Fruit fly (Drosophila melanogaster) whole organism, pupa: ENCODE data around the gene Mdh2.

Experiments
- CG10348 ChIP-seq: fragments of 200-800 bp; sonication (Bioruptor generic); IDR thresholded peaks from 2 replicates; pipeline ENCODE4 v1.3.6; 2022; ENCODE audit warnings: missing biosample characterization, missing genetic modification characterization
- CG12605 ChIP-seq: fragments of 200-800 bp; sonication (Bioruptor generic); IDR thresholded peaks from 2 replicates; pipeline ENCODE4 v1.3.6; 2022; ENCODE audit warnings: missing biosample characterization, missing genetic modification characterization
- CG13204 ChIP-seq: fragments of 200-800 bp; sonication (Bioruptor generic); optimal IDR thresholded peaks from 2 replicates; lab custom pipeline; 2018; ENCODE audit warnings: missing biosample characterization, mild to moderate bottlenecking, missing genetic modification characterization, moderate library complexity
- CG14655 ChIP-seq: fragments of 200-800 bp; sonication (Bioruptor generic); optimal IDR thresholded peaks from 3 replicates; lab custom pipeline; 2017; ENCODE audit warnings: mild to moderate bottlenecking, missing biosample characterization, missing genetic modification reagents, missing genetic modification characterization
- CG15710 ChIP-seq: fragments of 200-800 bp; sonication (Bioruptor generic); optimal IDR thresholded peaks from 2 replicates; lab custom pipeline; 2018; ENCODE audit warnings: missing biosample characterization, mild to moderate bottlenecking, missing genetic modification characterization, moderate library complexity
- CG17806 ChIP-seq: fragments of 200-800 bp; sonication (Bioruptor generic); optimal IDR thresholded peaks from 2 replicates; lab custom pipeline; 2018; ENCODE audit warnings: missing biosample characterization, mild to moderate bottlenecking, missing genetic modification characterization, moderate library complexity
- CG32121 ChIP-seq: fragments of 200-800 bp; sonication (Bioruptor generic); IDR thresholded peaks from 2 replicates; pipeline ENCODE4 v1.3.6; 2022; ENCODE audit warnings: missing biosample characterization, missing genetic modification characterization
- CG34367 ChIP-seq: fragments of 200-800 bp; sonication (Bioruptor generic); optimal IDR thresholded peaks from 2 replicates; lab custom pipeline; 2018; ENCODE audit warnings: missing biosample characterization, mild to moderate bottlenecking, missing genetic modification characterization
- CG4496 ChIP-seq: fragments of 200-800 bp; sonication (Bioruptor generic); IDR thresholded peaks from 3 replicates; pipeline ENCODE4 v1.3.6; 2022; ENCODE audit warnings: missing biosample characterization, missing genetic modification characterization
- CG8159 ChIP-seq: fragments of 200-800 bp; sonication (Bioruptor generic); optimal IDR thresholded peaks from 3 replicates; lab custom pipeline; 2018; ENCODE audit warnings: missing biosample characterization, mild to moderate bottlenecking, missing genetic modification characterization, moderate library complexity
- CG8301 ChIP-seq: fragments of 200-800 bp; sonication (Bioruptor generic); optimal IDR thresholded peaks from 2 replicates; lab custom pipeline; 2018; ENCODE audit warnings: missing biosample characterization, mild to moderate bottlenecking, missing genetic modification characterization
- CG9948 ChIP-seq: fragments of 200-800 bp; sonication (Bioruptor generic); optimal IDR thresholded peaks from 2 replicates; lab custom pipeline; 2018; ENCODE audit warnings: missing biosample characterization, mild to moderate bottlenecking, missing genetic modification characterization, moderate library complexity
- D1 ChIP-seq: fragments of 200-800 bp; sonication (Bioruptor generic); optimal IDR thresholded peaks from 2 replicates; lab custom pipeline; 2018; ENCODE audit warnings: missing biosample characterization, mild to moderate bottlenecking, missing genetic modification characterization, moderate library complexity
- EcR ChIP-seq: fragments of 200-800 bp; sonication (Bioruptor generic); optimal IDR thresholded peaks from 3 replicates; lab custom pipeline; 2019; ENCODE audit warnings: missing biosample characterization, missing genetic modification characterization, mild to moderate bottlenecking, moderate library complexity, missing genetic modification reagents
- Ets98B ChIP-seq: fragments of 200-800 bp; sonication (Bioruptor generic); IDR thresholded peaks from 2 replicates; pipeline ENCODE4 v1.3.6; 2022; ENCODE audit warnings: missing biosample characterization, missing genetic modification characterization
- Pif1A ChIP-seq: fragments of 200-800 bp; sonication (Bioruptor generic); optimal IDR thresholded peaks from 3 replicates; lab custom pipeline; 2016; ENCODE audit warnings: missing biosample characterization, missing genetic modification characterization
- Pif1B ChIP-seq: fragments of 200-800 bp; sonication (Bioruptor generic); optimal IDR thresholded peaks from 3 replicates; lab custom pipeline; 2016; ENCODE audit warnings: missing biosample characterization, missing genetic modification characterization
- Snoo ChIP-seq: fragments of 200-800 bp; sonication (Bioruptor generic); optimal IDR thresholded peaks from 3 replicates; lab custom pipeline; 2017; ENCODE audit warnings: missing biosample characterization, mild to moderate bottlenecking, missing genetic modification characterization, inconsistent platforms
- fd96Ca ChIP-seq: fragments of 200-800 bp; sonication (Bioruptor generic); IDR thresholded peaks from 3 replicates; pipeline ENCODE4 v1.3.6; 2022; ENCODE audit warnings: missing biosample characterization, missing genetic modification characterization
- gl ChIP-seq: fragments of 200-800 bp; sonication (Bioruptor generic); optimal IDR thresholded peaks from 2 replicates; lab custom pipeline; 2018; ENCODE audit warnings: missing biosample characterization, mild to moderate bottlenecking, missing genetic modification characterization
- rn ChIP-seq: fragments of 200-800 bp; sonication (Bioruptor generic); IDR thresholded peaks from 2 replicates; pipeline ENCODE4 v1.3.6; 2022; ENCODE audit warnings: missing biosample characterization, missing genetic modification characterization

Mdh2 gene

DNA sequence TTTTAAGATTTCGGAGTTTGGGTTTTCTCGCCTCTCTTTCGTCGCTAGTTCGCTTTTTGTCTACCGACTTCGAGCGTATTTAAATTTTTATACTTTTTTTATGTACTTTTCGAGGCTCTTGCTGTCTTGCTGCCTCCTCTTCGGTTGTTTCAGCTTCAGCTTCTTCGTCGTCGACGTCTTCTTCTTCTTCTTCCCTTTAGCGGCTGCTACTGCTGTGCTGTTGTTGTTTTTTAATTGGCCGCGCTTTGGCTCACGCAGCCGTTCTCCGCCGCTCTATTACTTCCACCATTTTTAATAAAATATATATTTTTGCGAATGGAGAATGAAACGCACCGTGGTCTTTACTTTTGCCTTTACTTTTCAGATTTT is 29.6 kb upstream of the Mdh2 start:
- TF ChIP-seq CG12605 (GFP tag; lab: Robert Waterston, UW) = no peak
- TF ChIP-seq CG15710 (tag; lab: Kevin White, UChicago) = no peak
- TF ChIP-seq CG13204 (GFP tag; lab: Kevin White, UChicago) = no peak
- TF ChIP-seq CG8159 (tag; lab: Kevin White, UChicago) = no peak
- TF ChIP-seq CG8301 (tag; lab: Kevin White, UChicago) = no peak
- no peak for TF ChIP-seq CG34367 (tag; lab: Kevin White, UChicago)
- TF ChIP-seq EcR (GFP tag; lab: Kevin White, UChicago) = no peak
- no peak for TF ChIP-seq gl
- no peak for TF ChIP-seq Pif1B (GFP tag; lab: Kevin White, UChicago)
- TF ChIP-seq Ets98B (GFP tag; lab: Robert Waterston, UW) = no peak
- no peak for TF ChIP-seq CG32121
- TF ChIP-seq fd96Ca (GFP tag; lab: Robert Waterston, UW) = no peak
- no peak for TF ChIP-seq CG9948
- no peak for TF ChIP-seq Pif1A (GFP tag; lab: Kevin White, UChicago)
- no peak for TF ChIP-seq CG10348 (GFP tag; lab: Robert Waterston, UW)
- TF ChIP-seq, all 21 proteins: peak for 0

DNA sequence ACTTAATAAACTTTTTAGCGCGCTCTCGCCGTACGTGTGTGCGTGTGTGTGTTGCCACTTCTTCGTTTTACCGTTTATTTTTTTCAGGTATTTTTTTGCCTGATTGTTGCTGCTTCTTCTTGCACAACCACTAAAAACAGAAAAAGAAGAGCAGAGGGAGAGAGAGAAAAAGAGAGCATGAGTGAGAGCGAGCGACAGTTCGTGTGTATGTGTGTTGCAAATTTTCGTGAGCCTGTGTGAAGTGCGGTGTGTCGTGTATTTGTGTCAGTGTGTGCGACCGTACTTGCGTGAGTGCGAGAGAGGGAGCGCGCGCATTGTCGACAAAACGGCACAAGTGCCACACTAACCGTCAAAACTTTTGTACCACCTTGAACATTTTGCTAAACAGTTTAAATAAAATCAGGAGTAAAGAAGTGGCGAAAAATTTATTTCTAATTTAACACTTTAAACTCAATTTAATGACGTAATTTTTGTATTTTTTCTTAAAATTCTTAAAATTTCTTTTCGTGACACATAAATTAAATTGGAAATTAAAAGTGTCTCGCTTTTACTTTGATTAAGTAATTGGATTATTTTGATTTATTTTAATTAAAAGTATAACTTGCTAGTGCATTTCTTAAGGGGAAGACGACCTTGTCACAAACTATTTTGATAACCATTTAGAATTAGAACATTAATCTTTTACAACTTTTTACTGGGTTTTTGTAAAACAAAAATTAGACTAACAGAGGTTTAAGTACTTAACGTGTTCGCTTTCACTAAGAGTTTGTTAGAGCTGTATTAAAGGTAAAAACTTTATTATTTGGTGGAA is 29.0 kb upstream of the Mdh2 start:
- TF ChIP-seq CG17806 (tag; lab: Kevin White, UChicago) (peak; percentile 70), CG34367 (tag; lab: Kevin White, UChicago) (peak; percentile 82), CG32121 (no peak), CG9948 (peak; percentile 42), gl (peak; percentile 97), EcR (GFP tag; lab: Kevin White, UChicago) (peak; percentile 72), CG14655 (GFP tag; lab: Kevin White, UChicago) (peak; percentile 73), fd96Ca (GFP tag; lab: Robert Waterston, UW) (no peak), CG8159 (tag; lab: Kevin White, UChicago) (peak; percentile 60), Pif1A (GFP tag; lab: Kevin White, UChicago) (peak; percentile 90), Pif1B (GFP tag; lab: Kevin White, UChicago) (peak; percentile 86), CG4496 (GFP tag; lab: Robert Waterston, UW) (no peak), D1 (tag; lab: Kevin White, UChicago) (peak; percentile 68), Snoo (tag; lab: Kevin White, UChicago) (peak; percentile 41), CG10348 (GFP tag; lab: Robert Waterston, UW) (no peak), CG13204 (GFP tag; lab: Kevin White, UChicago) (peak; percentile 95), CG15710 (tag; lab: Kevin White, UChicago) (peak; percentile 72), CG8301 (tag; lab: Kevin White, UChicago) (peak; percentile 71)

- TF ChIP-seq CG12605 (GFP tag; lab: Robert Waterston, UW) (no peak), CG32121 (no peak), CG9948 (no peak), rn (GFP tag; lab: Robert Waterston, UW) (no peak), CG10348 (GFP tag; lab: Robert Waterston, UW) (no peak)
Measured at dm6 chr3R:18197802-18198148, 28.4 kb upstream of the Mdh2 start.

DNA sequence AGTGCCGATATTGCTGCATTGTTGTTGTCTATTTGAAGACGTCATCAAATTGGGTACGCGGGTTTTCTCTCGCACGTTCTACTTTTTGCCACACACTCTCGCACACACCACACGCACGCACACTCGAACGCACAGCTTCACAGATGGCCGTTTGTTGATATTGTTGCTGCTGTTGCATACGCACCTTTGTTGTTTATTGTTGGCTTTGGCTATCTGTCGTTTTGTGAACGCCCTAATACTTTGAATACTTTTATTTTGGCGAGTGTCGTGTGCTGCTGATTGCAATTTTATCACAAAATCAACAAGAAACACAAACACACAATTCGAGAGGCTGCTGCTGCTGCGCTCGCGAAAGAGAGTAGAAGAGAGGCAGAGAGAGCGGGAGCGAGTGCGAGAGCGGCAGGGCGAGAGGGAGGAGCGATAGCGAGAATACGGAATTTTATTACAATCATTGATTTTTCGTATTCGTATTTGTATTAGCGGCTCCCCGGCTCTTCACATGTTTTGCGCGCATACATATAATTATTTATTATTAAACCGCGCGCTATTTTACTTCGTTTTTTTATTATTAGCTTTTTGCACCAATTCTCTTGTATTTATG is 27.6 kb upstream of the Mdh2 start:
- TF ChIP-seq CG34367 (tag; lab: Kevin White, UChicago) (no peak), CG32121 (no peak), CG9948 (no peak), Pif1B (GFP tag; lab: Kevin White, UChicago) (peak; percentile 47), CG4496 (GFP tag; lab: Robert Waterston, UW) (no peak), Snoo (tag; lab: Kevin White, UChicago) (peak; percentile 35), CG15710 (tag; lab: Kevin White, UChicago) (no peak), CG10348 (GFP tag; lab: Robert Waterston, UW) (no peak), CG8301 (tag; lab: Kevin White, UChicago) (peak; percentile 9), D1 (tag; lab: Kevin White, UChicago) (no peak), CG13204 (GFP tag; lab: Kevin White, UChicago) (peak; percentile 23), CG17806 (tag; lab: Kevin White, UChicago) (no peak), CG8159 (tag; lab: Kevin White, UChicago) (no peak), gl (peak; percentile 54), rn (GFP tag; lab: Robert Waterston, UW) (no peak), EcR (GFP tag; lab: Kevin White, UChicago) (no peak), Pif1A (GFP tag; lab: Kevin White, UChicago) (peak; percentile 31), CG12605 (GFP tag; lab: Robert Waterston, UW) (no peak), Ets98B (GFP tag; lab: Robert Waterston, UW) (no peak), fd96Ca (GFP tag; lab: Robert Waterston, UW) (no peak), CG14655 (GFP tag; lab: Kevin White, UChicago) (no peak)

dm6 chr3R:18199177-18199884 is 26.9 kb upstream of the Mdh2 start, which contains the start of the genes Ssdp and CG7985:
TSS of gene Ssdp (minus strand) at chr3R:18199595.
TSS of gene CG7985 (plus strand) at chr3R:18199857.
- no peak for TF ChIP-seq CG10348 (GFP tag; lab: Robert Waterston, UW)
- no peak for TF ChIP-seq gl
- TF ChIP-seq D1 (tag; lab: Kevin White, UChicago) = no peak
- TF ChIP-seq CG9948 = no peak
- TF ChIP-seq Pif1A (GFP tag; lab: Kevin White, UChicago) = no peak
- no peak for TF ChIP-seq Snoo (tag; lab: Kevin White, UChicago)
- TF ChIP-seq CG32121 = no peak
- TF ChIP-seq CG8301 (tag; lab: Kevin White, UChicago) = no peak
- no peak for TF ChIP-seq fd96Ca (GFP tag; lab: Robert Waterston, UW)
- TF ChIP-seq CG15710 (tag; lab: Kevin White, UChicago) = no peak
